Worm (Caenorhabditis elegans): Measurements from ENCODE around the gene ptp-1.

Gene ptp-1

ce11 chrIII:3590365-3590764, at the start of gene ptp-1:
Gene ptp-1, plus strand, starts transcription at chrIII:3590722.
- no peak for TF ChIP-seq aly-1 (tag; optimal IDR thresholded peaks at IDR 0.05)
- no peak for TF ChIP-seq tra-4 (tag; optimal IDR thresholded peaks at IDR 0.05)
- TF ChIP-seq ceh-36 (tag; optimal IDR thresholded peaks at IDR 0.05) = no peak
- TF ChIP-seq pes-1 (GFP tag; IDR thresholded peaks at IDR 0.05) = no peak

DNA sequence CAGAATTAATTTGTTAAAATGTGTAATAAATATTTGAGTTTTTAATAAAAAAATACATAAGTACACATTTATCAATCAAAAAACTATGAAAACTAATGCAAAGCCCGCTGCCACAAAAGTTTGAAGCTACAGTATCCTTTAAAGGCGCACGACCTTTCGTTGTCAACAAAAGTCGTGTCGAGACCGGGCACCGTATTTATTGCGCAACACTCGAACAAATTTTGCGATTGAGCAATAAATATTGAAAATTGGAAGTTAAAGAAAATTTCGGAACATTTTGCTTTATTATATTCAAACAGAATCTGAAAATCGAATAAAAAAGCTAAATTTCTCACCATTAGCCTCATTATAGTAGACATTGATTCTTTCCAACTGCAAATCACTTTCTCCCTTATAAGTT, 49.4 kb upstream of the ptp-1 start:
- no peak for TF ChIP-seq tbx-11 (GFP tag; IDR thresholded peaks at IDR 0.05)
- TF ChIP-seq hmg-4 (GFP tag; optimal IDR thresholded peaks at IDR 0.05) = no peak
- no peak for TF ChIP-seq aly-1 (tag; optimal IDR thresholded peaks at IDR 0.05)
- TF ChIP-seq ceh-36 (tag; optimal IDR thresholded peaks at IDR 0.05) = no peak
- TF ChIP-seq sea-1 (GFP tag; conservative IDR thresholded peaks at IDR 0.05) = no peak
- no peak for TF ChIP-seq flt-1 (GFP tag; IDR thresholded peaks at IDR 0.05)
- no peak for TF ChIP-seq tbx-37 (GFP tag; conservative IDR thresholded peaks at IDR 0.05)
- no peak for TF ChIP-seq B0310.2 (tag; optimal IDR thresholded peaks at IDR 0.05)
- no peak for TF ChIP-seq hnd-1 (tag; optimal IDR thresholded peaks at IDR 0.05)
- TF ChIP-seq hmbx-1 (tag; optimal IDR thresholded peaks at IDR 0.05) = no peak
- TF ChIP-seq ets-7 (tag; optimal IDR thresholded peaks at IDR 0.05) = no peak
- TF ChIP-seq pes-1 (GFP tag; IDR thresholded peaks at IDR 0.05) = no peak
- TF ChIP-seq scrt-1 (GFP tag; IDR thresholded peaks at IDR 0.05) = no peak
- no peak for TF ChIP-seq tra-4 (tag; optimal IDR thresholded peaks at IDR 0.05)
- no peak for TF ChIP-seq ama-1 (optimal IDR thresholded peaks at IDR 0.05)
- no peak for TF ChIP-seq ceh-13 (GFP tag; optimal IDR thresholded peaks at IDR 0.05)
- no peak for TF ChIP-seq F13C5.2 (tag; optimal IDR thresholded peaks at IDR 0.05)

DNA sequence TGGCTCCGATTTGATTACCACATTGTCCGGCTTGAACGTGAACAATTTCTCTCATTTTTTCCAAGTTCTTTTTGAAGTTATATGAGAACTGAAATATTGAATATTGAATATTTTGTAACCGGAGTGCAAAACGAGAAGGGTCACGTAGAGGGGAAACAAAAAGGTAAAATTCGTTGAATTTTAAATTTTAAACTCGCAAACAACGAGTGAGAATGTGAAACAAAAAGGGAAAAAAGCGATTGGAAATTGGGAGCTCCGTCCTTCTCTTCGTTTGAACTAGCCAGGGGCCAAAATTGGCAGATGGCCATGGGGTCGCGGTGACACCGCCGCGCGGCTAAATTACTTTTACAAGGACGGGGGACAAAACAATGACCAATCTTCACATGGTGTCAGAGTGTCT, 49.0 kb upstream of the ptp-1 start, which contains the start of gene ben-1:
TSS of gene ben-1 (minus strand) at position 101 of the 400 bp plus-strand sequence.
- TF ChIP-seq ama-1 (optimal IDR thresholded peaks at IDR 0.05) (no peak), pes-1 (GFP tag; IDR thresholded peaks at IDR 0.05) (no peak), ceh-13 (GFP tag; optimal IDR thresholded peaks at IDR 0.05) (no peak), flt-1 (GFP tag; IDR thresholded peaks at IDR 0.05) (no peak), B0310.2 (tag; optimal IDR thresholded peaks at IDR 0.05) (no peak), aly-1 (tag; optimal IDR thresholded peaks at IDR 0.05) (no peak), sea-1 (GFP tag; conservative IDR thresholded peaks at IDR 0.05) (no peak), ets-7 (tag; optimal IDR thresholded peaks at IDR 0.05) (no peak), tra-4 (tag; optimal IDR thresholded peaks at IDR 0.05) (no peak), ceh-36 (tag; optimal IDR thresholded peaks at IDR 0.05) (no peak), tbx-37 (GFP tag; conservative IDR thresholded peaks at IDR 0.05) (no peak), hnd-1 (tag; optimal IDR thresholded peaks at IDR 0.05) (no peak), F13C5.2 (tag; optimal IDR thresholded peaks at IDR 0.05) (no peak)

ce11 chrIII:3542105-3542504, 48.4 kb upstream of the ptp-1 start:
- TF ChIP-seq pes-1 (GFP tag; IDR thresholded peaks at IDR 0.05) = no peak
- TF ChIP-seq sea-1 (GFP tag; conservative IDR thresholded peaks at IDR 0.05) = no peak
- TF ChIP-seq hmbx-1 (tag; optimal IDR thresholded peaks at IDR 0.05) = no peak
- TF ChIP-seq hnd-1 (tag; optimal IDR thresholded peaks at IDR 0.05) = no peak
- TF ChIP-seq tra-4 (tag; optimal IDR thresholded peaks at IDR 0.05) = no peak

- TF ChIP-seq ets-7 (tag; optimal IDR thresholded peaks at IDR 0.05) (no peak), ama-1 (optimal IDR thresholded peaks at IDR 0.05) (no peak), sea-1 (GFP tag; conservative IDR thresholded peaks at IDR 0.05) (no peak), hmbx-1 (tag; optimal IDR thresholded peaks at IDR 0.05) (no peak), aly-1 (tag; optimal IDR thresholded peaks at IDR 0.05) (no peak), flt-1 (GFP tag; IDR thresholded peaks at IDR 0.05) (no peak), hnd-1 (tag; optimal IDR thresholded peaks at IDR 0.05) (no peak), pes-1 (GFP tag; IDR thresholded peaks at IDR 0.05) (no peak), tbx-11 (GFP tag; IDR thresholded peaks at IDR 0.05) (no peak), ceh-13 (GFP tag; optimal IDR thresholded peaks at IDR 0.05) (no peak), tra-4 (tag; optimal IDR thresholded peaks at IDR 0.05) (no peak), hmg-4 (GFP tag; optimal IDR thresholded peaks at IDR 0.05) (no peak), ceh-36 (tag; optimal IDR thresholded peaks at IDR 0.05) (no peak), B0310.2 (tag; optimal IDR thresholded peaks at IDR 0.05) (no peak), F13C5.2 (tag; optimal IDR thresholded peaks at IDR 0.05) (no peak), tbx-37 (GFP tag; conservative IDR thresholded peaks at IDR 0.05) (no peak), scrt-1 (GFP tag; IDR thresholded peaks at IDR 0.05) (no peak)
These were observed 47.5 kb upstream of the ptp-1 start for ce11 chrIII:3543071-3543470.

DNA sequence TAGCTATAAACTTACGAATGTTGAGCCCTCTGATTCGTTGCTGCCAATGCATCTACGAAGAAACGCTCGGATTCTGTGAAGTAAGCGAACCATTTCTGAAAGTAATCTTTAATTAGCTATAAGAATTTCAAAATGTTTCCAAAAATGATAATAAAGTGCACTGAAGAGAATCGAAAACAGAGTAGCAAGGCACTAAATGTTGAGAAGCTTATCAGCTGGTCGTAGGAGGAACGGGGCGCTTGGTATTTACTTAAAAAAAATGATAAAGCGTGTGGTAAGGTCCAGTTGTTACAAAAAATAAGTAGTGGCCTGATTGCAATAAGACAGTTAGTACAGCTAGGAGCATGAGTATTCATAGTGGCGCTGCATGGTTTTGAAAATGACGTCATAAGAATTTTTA, 44.2 kb upstream of the ptp-1 start, which contains the start of gene C54C6.7:
TSS of gene C54C6.7 (minus strand) at position 101 of the 400 bp plus-strand sequence.
- TF ChIP-seq hmg-4 (GFP tag; optimal IDR thresholded peaks at IDR 0.05) (no peak), hmbx-1 (tag; optimal IDR thresholded peaks at IDR 0.05) (no peak), tra-4 (tag; optimal IDR thresholded peaks at IDR 0.05) (no peak), flt-1 (GFP tag; IDR thresholded peaks at IDR 0.05) (no peak), sea-1 (GFP tag; conservative IDR thresholded peaks at IDR 0.05) (no peak), hnd-1 (tag; optimal IDR thresholded peaks at IDR 0.05) (no peak), tbx-37 (GFP tag; conservative IDR thresholded peaks at IDR 0.05) (no peak), aly-1 (tag; optimal IDR thresholded peaks at IDR 0.05) (no peak), F13C5.2 (tag; optimal IDR thresholded peaks at IDR 0.05) (no peak), ama-1 (optimal IDR thresholded peaks at IDR 0.05) (no peak)

DNA sequence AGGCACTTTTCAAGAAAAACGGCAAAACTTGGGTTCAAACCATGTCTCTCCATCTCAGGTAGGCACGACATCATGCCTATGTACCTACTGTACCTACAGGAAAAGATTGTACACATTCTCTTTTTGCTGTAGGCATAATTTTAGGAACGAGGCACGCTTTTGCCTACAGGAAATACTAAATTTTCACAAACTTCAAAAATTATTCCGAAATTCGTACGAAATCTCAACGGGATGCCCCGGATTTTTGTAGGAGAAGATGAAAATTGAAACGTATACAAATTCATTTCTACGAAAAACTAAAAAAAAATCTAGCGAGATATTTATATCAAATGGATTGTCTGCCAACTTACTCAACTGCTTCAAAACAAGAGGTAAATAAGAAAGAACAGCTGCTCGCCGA, 42.5 kb upstream of the ptp-1 start, which contains the start of gene C54C6.11:
TSS of gene C54C6.11 (plus strand) at position 301 of the 400 bp plus-strand sequence.
- TF ChIP-seq ama-1 (optimal IDR thresholded peaks at IDR 0.05) (no peak), tra-4 (tag; optimal IDR thresholded peaks at IDR 0.05) (no peak), ets-7 (tag; optimal IDR thresholded peaks at IDR 0.05) (no peak)

DNA sequence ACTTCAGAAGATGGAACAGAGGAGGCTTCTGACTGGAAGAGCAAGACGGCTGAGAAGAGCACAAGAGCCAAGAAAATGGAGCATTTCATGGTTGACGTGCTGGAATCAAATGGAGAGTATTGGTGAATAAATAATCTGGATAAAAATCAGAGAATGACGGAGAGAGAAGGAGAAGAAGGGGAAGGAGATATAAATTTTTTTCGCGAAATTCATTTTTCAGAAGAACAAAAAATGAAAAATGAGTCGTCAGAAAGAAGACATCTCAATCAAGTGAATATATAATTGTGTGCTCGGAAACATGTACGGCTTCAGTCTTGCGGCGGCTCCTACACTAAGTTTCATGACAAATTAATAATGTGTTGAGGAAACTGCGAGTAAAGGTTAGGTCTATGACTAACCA, 40.8 kb upstream of the ptp-1 start, which contains the start of gene C54C6.5:
TSS of gene C54C6.5 (minus strand) at position 101 of the 400 bp plus-strand sequence.
- TF ChIP-seq ama-1 (optimal IDR thresholded peaks at IDR 0.05) = no peak
- TF ChIP-seq tbx-37 (GFP tag; conservative IDR thresholded peaks at IDR 0.05) = no peak
- TF ChIP-seq scrt-1 (GFP tag; IDR thresholded peaks at IDR 0.05) = no peak
- no peak for TF ChIP-seq hmg-4 (GFP tag; optimal IDR thresholded peaks at IDR 0.05)
- no peak for TF ChIP-seq tra-4 (tag; optimal IDR thresholded peaks at IDR 0.05)
- TF ChIP-seq ceh-36 (tag; optimal IDR thresholded peaks at IDR 0.05) = no peak
- TF ChIP-seq aly-1 (tag; optimal IDR thresholded peaks at IDR 0.05) = no peak
- TF ChIP-seq flt-1 (GFP tag; IDR thresholded peaks at IDR 0.05) = no peak
- no peak for TF ChIP-seq sea-1 (GFP tag; conservative IDR thresholded peaks at IDR 0.05)
- TF ChIP-seq hmbx-1 (tag; optimal IDR thresholded peaks at IDR 0.05) = no peak
- TF ChIP-seq ets-7 (tag; optimal IDR thresholded peaks at IDR 0.05) = no peak
- no peak for TF ChIP-seq hnd-1 (tag; optimal IDR thresholded peaks at IDR 0.05)
- no peak for TF ChIP-seq pes-1 (GFP tag; IDR thresholded peaks at IDR 0.05)
- no peak for TF ChIP-seq tbx-11 (GFP tag; IDR thresholded peaks at IDR 0.05)
- TF ChIP-seq F13C5.2 (tag; optimal IDR thresholded peaks at IDR 0.05) = no peak
- TF ChIP-seq ceh-13 (GFP tag; optimal IDR thresholded peaks at IDR 0.05) = no peak
- TF ChIP-seq B0310.2 (tag; optimal IDR thresholded peaks at IDR 0.05) = no peak

Data from whole organism, early embryonic.